Fruit fly (Drosophila melanogaster): ENCODE results near the gene Ir62a.

Ir62a gene

dm6 chr3L:1518715-1519603, 12.1 kb downstream of the Ir62a start:
- TF ChIP-seq CTCF (optimal IDR thresholded peaks at IDR 0.05) (no peak), CG8478 (optimal IDR thresholded peaks at IDR 0.05) (no peak)

dm6 chr3L:1517274-1518047, 13.6 kb downstream of the Ir62a start:
- TF ChIP-seq CG8478 (optimal IDR thresholded peaks at IDR 0.05) (no peak), CTCF (optimal IDR thresholded peaks at IDR 0.05) (peak in 1 of 2 experiments; percentile 12)

DNA sequence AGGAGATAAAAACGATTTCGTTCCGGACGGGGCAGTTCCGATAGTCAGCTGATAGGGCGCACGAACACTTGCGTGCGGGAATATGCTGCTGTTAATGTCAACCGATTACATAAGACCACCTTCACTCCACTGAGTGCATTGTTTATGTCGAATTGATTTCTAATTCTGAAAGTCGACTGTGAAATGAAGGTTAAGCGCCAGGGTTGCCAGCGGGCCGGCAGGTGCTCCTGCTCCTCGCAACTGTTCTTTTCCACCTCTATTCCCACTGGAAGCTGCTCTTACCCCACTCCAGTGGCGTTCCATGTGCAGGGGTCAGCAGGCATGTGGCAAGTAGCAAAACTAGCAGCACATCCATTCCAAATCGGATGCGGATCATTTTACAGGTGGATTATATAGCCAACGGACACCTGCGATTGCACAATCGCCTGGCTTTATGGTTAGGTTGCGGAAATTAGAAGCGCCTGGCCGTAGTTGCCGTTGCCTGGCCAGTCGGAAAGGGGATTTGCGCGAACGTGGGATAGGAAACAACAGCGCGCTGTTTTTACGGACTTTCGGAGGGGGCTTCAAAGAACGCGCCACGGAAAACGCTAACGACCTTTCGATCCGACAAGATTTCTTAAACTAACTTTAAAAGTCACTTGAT, 14.3 kb downstream of the Ir62a start, which contains the start of gene cue:
Gene cue (minus strand): TSS at position 641 of the 643 bp plus-strand sequence.
- TF ChIP-seq CTCF (optimal IDR thresholded peaks at IDR 0.05): no peak
- no peak for TF ChIP-seq CG8478 (optimal IDR thresholded peaks at IDR 0.05)

DNA sequence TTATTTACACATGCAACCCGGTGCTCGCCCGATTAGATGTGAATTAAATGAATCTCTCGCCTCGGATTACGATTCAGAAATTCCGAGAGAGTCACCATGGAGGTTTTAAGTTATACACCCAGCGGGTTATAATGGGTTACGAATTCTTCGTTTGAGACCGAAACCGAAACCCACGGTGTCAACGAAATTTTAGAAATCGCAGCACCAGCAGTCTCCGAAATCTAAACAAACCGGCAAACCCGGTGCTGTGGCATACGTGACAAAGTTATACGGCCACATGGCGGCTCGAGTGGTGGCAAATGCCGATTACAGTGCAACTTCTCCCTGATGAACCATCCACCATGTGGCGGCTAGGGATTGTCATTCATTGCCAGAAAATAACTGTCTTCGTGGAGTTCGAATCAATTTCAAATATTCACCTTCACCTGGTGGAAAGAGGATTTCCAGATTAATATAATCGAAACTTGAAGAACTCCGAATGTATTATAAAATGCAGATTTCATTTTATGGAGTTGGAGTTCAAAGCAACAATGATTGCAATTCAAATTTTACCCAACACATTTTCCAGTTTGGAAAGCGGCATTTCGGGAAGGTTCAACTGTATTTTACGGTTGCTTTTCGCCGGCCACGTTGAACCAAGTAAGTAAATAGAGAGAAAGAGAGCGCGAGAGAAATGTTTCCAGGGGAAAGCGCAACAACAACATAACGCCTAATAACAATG, 15.1 kb downstream of the Ir62a start:
- TF ChIP-seq CG8478 (optimal IDR thresholded peaks at IDR 0.05): no peak
- TF ChIP-seq CTCF (optimal IDR thresholded peaks at IDR 0.05): no peak

DNA sequence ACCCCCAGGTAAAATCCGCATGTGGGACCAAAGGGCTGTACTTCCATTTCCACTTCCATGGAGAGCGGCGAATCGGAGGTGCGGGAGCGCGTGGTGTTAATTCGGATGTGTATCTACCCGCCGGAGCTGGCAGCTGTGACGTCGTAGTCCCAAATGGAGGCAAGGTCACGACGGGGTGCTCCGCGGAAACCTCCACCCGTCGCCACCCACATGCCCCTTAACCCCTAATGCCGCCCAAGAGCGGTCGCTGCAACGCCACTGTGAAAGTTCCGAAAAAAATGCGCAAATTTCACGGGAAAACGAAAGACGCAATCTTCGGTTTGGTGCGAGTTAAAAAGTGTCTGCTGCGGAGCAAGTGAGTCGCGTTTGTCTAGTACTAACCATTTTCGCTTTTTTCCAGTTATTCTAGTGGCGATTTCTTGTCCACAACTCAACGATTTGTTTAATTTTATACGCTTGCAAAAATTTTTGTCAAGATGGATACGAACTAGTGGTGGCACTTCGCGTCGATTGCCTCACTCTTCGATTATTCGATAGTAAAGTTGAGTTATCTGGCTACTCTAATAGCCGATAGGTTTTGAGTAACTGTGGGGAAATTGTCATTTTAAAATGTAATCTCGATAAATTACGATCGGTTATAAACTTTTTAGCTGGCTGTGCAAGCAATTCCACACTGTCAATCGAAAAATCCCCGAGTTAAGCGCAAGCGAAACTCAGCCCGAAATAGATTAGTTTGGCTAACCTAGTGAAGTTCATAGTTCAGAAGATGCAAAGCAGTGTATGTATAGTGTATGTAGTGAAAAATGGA, 28.8 kb downstream of the Ir62a start, which contains the start of the genes hfp and Psa:
Gene hfp (minus strand): TSS at position 505 of the 808 bp plus-strand sequence.
Gene Psa (plus strand): TSS at position 758 of the 808 bp plus-strand sequence.
- TF ChIP-seq CG8478 (optimal IDR thresholded peaks at IDR 0.05) (no peak), CTCF (optimal IDR thresholded peaks at IDR 0.05) (no peak)

DNA sequence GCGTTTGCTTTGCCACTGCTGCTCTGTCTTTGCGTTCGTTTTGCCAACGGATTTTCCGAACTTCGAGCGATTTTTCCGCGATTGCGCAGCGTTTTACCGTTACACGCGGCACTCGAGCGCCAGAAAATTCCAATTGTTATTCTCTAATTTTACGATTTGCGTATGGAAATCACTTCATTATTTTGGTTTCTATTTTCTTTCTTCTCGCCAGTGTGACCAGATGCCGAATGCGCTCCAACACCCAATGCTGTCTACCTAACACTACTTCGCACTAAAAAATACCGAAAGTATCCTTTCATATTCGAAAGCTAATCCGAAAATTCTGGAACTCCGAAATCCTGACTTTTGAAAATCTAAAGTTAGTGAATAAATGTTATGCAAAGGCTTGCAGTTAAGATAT, 34.7 kb downstream of the Ir62a start, which contains the start of gene CG12084:
Gene CG12084 (minus strand): TSS at position 236 of the 400 bp plus-strand sequence.
- TF ChIP-seq CTCF (optimal IDR thresholded peaks at IDR 0.05) (peak in 1 of 2 experiments; percentile 6), CG8478 (optimal IDR thresholded peaks at IDR 0.05) (no peak)

DNA sequence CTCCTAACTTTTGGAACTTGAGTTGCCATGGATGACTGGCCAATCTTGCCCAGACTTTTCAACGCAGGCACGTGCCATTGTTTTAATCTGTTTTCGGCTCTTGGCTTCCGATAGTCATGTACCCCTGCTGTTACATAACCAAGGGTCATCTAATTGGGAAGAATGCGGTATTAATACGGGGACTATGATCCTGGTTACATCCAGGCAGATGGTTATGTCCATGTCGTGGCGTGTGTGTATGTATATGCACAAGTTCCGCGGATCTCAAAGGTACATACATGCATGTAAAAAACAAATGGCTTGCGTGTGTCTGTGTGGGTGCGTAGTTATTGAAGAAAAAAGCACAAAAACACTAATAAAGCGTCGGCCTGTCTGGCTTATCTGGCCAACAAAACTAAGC, 35.3 kb downstream of the Ir62a start:
- TF ChIP-seq CTCF (optimal IDR thresholded peaks at IDR 0.05): no peak
- no peak for TF ChIP-seq CG8478 (optimal IDR thresholded peaks at IDR 0.05)

DNA sequence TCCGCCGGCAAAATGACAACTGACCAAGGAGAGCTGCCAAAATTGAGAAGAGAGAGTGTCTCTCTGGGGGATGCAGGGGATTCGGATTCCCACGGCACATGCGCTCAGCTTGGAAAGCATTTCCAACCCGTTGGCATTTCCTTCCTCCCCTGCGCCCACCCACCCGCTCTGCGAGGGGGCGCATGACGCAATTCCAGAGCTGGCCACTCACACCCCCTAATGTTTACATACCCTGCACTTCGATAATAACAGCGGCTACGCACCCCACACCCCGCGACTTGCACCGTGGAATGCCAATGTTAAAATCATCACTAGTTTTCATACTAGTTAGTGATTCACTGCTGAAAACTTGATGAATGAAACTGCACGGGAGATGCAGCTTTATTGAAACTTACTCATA, 41.5 kb downstream of the Ir62a start, which contains the start of gene stet:
Gene stet (minus strand): TSS at position 25 of the 400 bp plus-strand sequence.
- TF ChIP-seq CG8478 (optimal IDR thresholded peaks at IDR 0.05): no peak

dm6 chr3L:1488592-1489183, 42.4 kb downstream of the Ir62a start:
- TF ChIP-seq CTCF (optimal IDR thresholded peaks at IDR 0.05) (no peak), CG8478 (optimal IDR thresholded peaks at IDR 0.05) (no peak)

dm6 chr3L:1484747-1485146, 46.3 kb downstream of the Ir62a start:
- TF ChIP-seq CG8478 (optimal IDR thresholded peaks at IDR 0.05) (no peak), CTCF (optimal IDR thresholded peaks at IDR 0.05) (no peak)

All from S2 (cell line).